Worm (Caenorhabditis elegans) whole organism, late embryonic: ENCODE data around the gene T01G5.6.
"Not testable (repeated sequence)": the region's sequence is repeated elsewhere in the genome, so short reads cannot be mapped to it uniquely, and the experiment has no call there.

Source experiments
- C08G9.2 ChIP-seq: sonication (generic microtip); optimal IDR thresholded peaks from 2 replicates; lab custom pipeline; 2016; ENCODE audit warnings: mild to moderate bottlenecking, missing genetic modification characterization, moderate library complexity, missing compliant biosample characterization
- K02D7.2 ChIP-seq: sonication (generic microtip); optimal IDR thresholded peaks from 2 replicates; lab custom pipeline; 2017; ENCODE audit warnings: mild to moderate bottlenecking, missing genetic modification characterization, missing compliant biosample characterization
- Y22D7AL.16 ChIP-seq: sonication (generic microtip); optimal IDR thresholded peaks from 2 replicates; lab custom pipeline; 2016; ENCODE audit warnings: missing genetic modification characterization, missing compliant biosample characterization
- ceh-14 ChIP-seq: sonication (generic microtip); optimal IDR thresholded peaks from 2 replicates; lab custom pipeline; 2016; ENCODE audit warnings: missing genotype, missing genetic modification characterization, missing compliant biosample characterization
- ceh-18 ChIP-seq: sonication (generic microtip); optimal IDR thresholded peaks from 2 replicates; lab custom pipeline; 2016; ENCODE audit warnings: missing genetic modification characterization, missing compliant biosample characterization
- ceh-19 ChIP-seq: fragments of 200-800 bp; sonication (Bioruptor generic); optimal IDR thresholded peaks from 2 replicates; lab custom pipeline; 2018; ENCODE audit warnings: mild to moderate bottlenecking, missing genetic modification characterization, missing compliant biosample characterization
- ceh-45 ChIP-seq: fragments of 200-800 bp; sonication (Bioruptor generic); IDR thresholded peaks from 2 replicates; pipeline ENCODE4 v1.3.6; 2022; ENCODE audit warnings: missing genetic modification reagents, missing genetic modification characterization, missing compliant biosample characterization
- ceh-6 ChIP-seq: fragments of 200-800 bp; sonication (Bioruptor generic); optimal IDR thresholded peaks from 2 replicates; lab custom pipeline; 2018; ENCODE audit warnings: mild to moderate bottlenecking, missing genetic modification characterization, missing compliant biosample characterization
- ceh-9 ChIP-seq: sonication (generic microtip); optimal IDR thresholded peaks from 2 replicates; lab custom pipeline; 2016; ENCODE audit warnings: mild to moderate bottlenecking, missing genetic modification characterization, inconsistent platforms, missing compliant biosample characterization
- che-1 ChIP-seq: sonication (generic microtip); optimal IDR thresholded peaks from 2 replicates; lab custom pipeline; 2016; ENCODE audit warnings: mild to moderate bottlenecking, missing genetic modification characterization, missing compliant biosample characterization
- dmd-4 ChIP-seq: sonication (generic microtip); optimal IDR thresholded peaks from 2 replicates; lab custom pipeline; 2016; ENCODE audit warnings: borderline replicate concordance, missing genetic modification characterization, missing compliant biosample characterization
- ets-4 ChIP-seq: sonication (generic microtip); optimal IDR thresholded peaks from 2 replicates; lab custom pipeline; 2016; ENCODE audit warnings: missing genetic modification characterization, missing compliant biosample characterization
- eyg-1 ChIP-seq: sonication (generic microtip); optimal IDR thresholded peaks from 2 replicates; lab custom pipeline; 2016; ENCODE audit warnings: missing genotype, missing genetic modification characterization, missing compliant biosample characterization
- fax-1 ChIP-seq: sonication (generic microtip); optimal IDR thresholded peaks from 2 replicates; lab custom pipeline; 2016; ENCODE audit warnings: missing genotype, missing genetic modification characterization, missing compliant biosample characterization
- gmeb-2 ChIP-seq: sonication (generic microtip); optimal IDR thresholded peaks from 2 replicates; lab custom pipeline; 2016; ENCODE audit warnings: missing genetic modification characterization, inconsistent platforms, missing compliant biosample characterization
- hlh-13 ChIP-seq: fragments of 200-800 bp; sonication (Bioruptor generic); optimal IDR thresholded peaks from 2 replicates; lab custom pipeline; 2018; ENCODE audit warnings: mild to moderate bottlenecking, missing genetic modification characterization, missing compliant biosample characterization
- hlh-30 ChIP-seq: sonication (generic microtip); optimal IDR thresholded peaks from 2 replicates; lab custom pipeline; 2017; ENCODE audit warnings: antibody characterized with exemption, missing genetic modification characterization, missing compliant biosample characterization; ENCODE audit not compliant: insufficient read depth
- lin-11 ChIP-seq: fragments of 200-800 bp; sonication (Bioruptor generic); optimal IDR thresholded peaks from 2 replicates; lab custom pipeline; 2018; ENCODE audit warnings: mild to moderate bottlenecking, missing genetic modification characterization, missing compliant biosample characterization
- madf-2 ChIP-seq: sonication (generic microtip); optimal IDR thresholded peaks from 2 replicates; lab custom pipeline; 2017; ENCODE audit warnings: missing genetic modification characterization, missing compliant biosample characterization
- nhr-11 ChIP-seq: fragments of 150-350 bp; optimal IDR thresholded peaks from 2 replicates; lab custom pipeline; 2014; ENCODE audit warnings: missing biosample characterization, missing genetic modification characterization
- odd-2 ChIP-seq: sonication (generic microtip); optimal IDR thresholded peaks from 2 replicates; lab custom pipeline; 2017; ENCODE audit warnings: antibody characterized with exemption, mild to moderate bottlenecking, missing genetic modification characterization, missing compliant biosample characterization
- pat-9 ChIP-seq: fragments of 200-800 bp; sonication (Bioruptor generic); optimal IDR thresholded peaks from 2 replicates; lab custom pipeline; 2018; ENCODE audit warnings: mild to moderate bottlenecking, missing genetic modification characterization, moderate library complexity, missing compliant biosample characterization
- pqm-1 ChIP-seq: sonication (generic microtip); optimal IDR thresholded peaks from 2 replicates; lab custom pipeline; 2016; ENCODE audit warnings: missing genetic modification characterization, missing compliant biosample characterization
- ref-2 ChIP-seq: sonication (generic microtip); optimal IDR thresholded peaks from 2 replicates; lab custom pipeline; 2016; ENCODE audit warnings: missing genetic modification characterization, missing compliant biosample characterization
- sox-2 ChIP-seq: fragments of 200-800 bp; sonication (Bioruptor generic); IDR thresholded peaks from 2 replicates; pipeline ENCODE4 v1.3.6; 2022; ENCODE audit warnings: missing genetic modification reagents, missing genetic modification characterization, missing compliant biosample characterization
- sox-4 ChIP-seq: sonication (generic microtip); optimal IDR thresholded peaks from 2 replicates; lab custom pipeline; 2017; ENCODE audit warnings: mild to moderate bottlenecking, missing genetic modification characterization, inconsistent platforms, missing compliant biosample characterization
- ttx-3 ChIP-seq: sonication (generic microtip); optimal IDR thresholded peaks from 2 replicates; lab custom pipeline; 2016; ENCODE audit warnings: missing genetic modification reagents, missing genetic modification characterization, missing compliant biosample characterization
- unc-42 ChIP-seq: sonication (generic microtip); optimal IDR thresholded peaks from 2 replicates; lab custom pipeline; 2016; ENCODE audit warnings: missing genotype, missing genetic modification characterization, missing compliant biosample characterization
- unc-86 ChIP-seq: sonication (generic microtip); optimal IDR thresholded peaks from 2 replicates; lab custom pipeline; 2016; ENCODE audit warnings: missing genetic modification characterization, missing compliant biosample characterization
- zip-5 ChIP-seq: sonication (generic microtip); optimal IDR thresholded peaks from 2 replicates; lab custom pipeline; 2016; ENCODE audit warnings: missing genetic modification characterization, missing compliant biosample characterization

The T01G5.6 gene

ce11 chrV:15127413-15127812 is 13.5 kb upstream of the T01G5.6 start, which contains the start of gene srj-27:
Gene srj-27 (minus strand): TSS chrV:15127513.
- TF ChIP-seq unc-86 (no peak), zip-5 (no peak), ceh-19 (GFP tag; lab: Kevin White, UChicago) (no peak), ceh-18 (tag; lab: Kevin White, UChicago) (no peak)
- TF ChIP-seq, all 69 proteins: peak for 0

ce11 chrV:15125162-15125561 is 11.3 kb upstream of the T01G5.6 start, which contains the start of gene ugt-30:
Gene ugt-30 (minus strand): TSS chrV:15125262.
- not testable (repeated sequence) for TF ChIP-seq ttx-3 (tag; lab: Kevin White, UChicago); ceh-45 (GFP tag; lab: Robert Waterston, UW); ceh-18 (tag; lab: Kevin White, UChicago)

ce11 chrV:15119517-15119916 is 5.6 kb upstream of the T01G5.6 start, which contains the start of gene flor-1:
Gene flor-1 (minus strand): TSS chrV:15119617.
- TF ChIP-seq C08G9.2 (no peak), sox-2 (GFP tag; lab: Robert Waterston, UW) (no peak), ceh-9 (tag; lab: Kevin White, UChicago) (no peak), dmd-4 (tag; lab: Kevin White, UChicago) (no peak), che-1 (tag; lab: Kevin White, UChicago) (no peak), fax-1 (tag; lab: Kevin White, UChicago) (no peak), K02D7.2 (tag; lab: Kevin White, UChicago) (no peak), ceh-45 (GFP tag; lab: Robert Waterston, UW) (no peak), gmeb-2 (tag; lab: Kevin White, UChicago) (no peak)
- TF ChIP-seq, all 69 proteins: peak for 0

ce11 chrV:15115968-15116367 is 2.1 kb upstream of the T01G5.6 start, which contains the start of gene T01G5.8:
Gene T01G5.8 (plus strand): TSS chrV:15116268.
- TF ChIP-seq K02D7.2 (tag; lab: Kevin White, UChicago); ceh-14 (tag; lab: Kevin White, UChicago); pqm-1: not testable (repeated sequence)

ce11 chrV:15111660-15112059 is 2.2 kb downstream of the T01G5.6 start, which contains the start of gene T01G5.7:
Gene T01G5.7 (plus strand): TSS chrV:15111960.
- TF ChIP-seq lin-11 (tag; lab: Kevin White, UChicago) (no peak), ref-2 (no peak), sox-4 (tag; lab: Kevin White, UChicago) (no peak), ceh-6 (no peak), hlh-30 (tag; lab: Kevin White, UChicago) (no peak), unc-42 (tag; lab: Kevin White, UChicago) (no peak)
- TF ChIP-seq, all 69 proteins: peak for 0

- TF ChIP-seq madf-2 (tag; lab: Kevin White, UChicago): no peak
- no peak for TF ChIP-seq nhr-11 (tag; lab: Kevin White, UChicago)
- no peak for TF ChIP-seq zip-5
- no peak for TF ChIP-seq Y22D7AL.16 (tag; lab: Kevin White, UChicago)
- no peak for TF ChIP-seq hlh-13 (GFP tag; lab: Kevin White, UChicago)
- TF ChIP-seq ets-4: no peak
- TF ChIP-seq ttx-3 (tag; lab: Kevin White, UChicago): no peak
Observed at ce11 chrV:15109260-15109659, 4.6 kb downstream of the T01G5.6 start, which contains the start of gene Y75B12A.2. Gene Y75B12A.2 (plus strand): TSS chrV:15109560.

- TF ChIP-seq eyg-1; pat-9 (tag; lab: Kevin White, UChicago); odd-2 (tag; lab: Kevin White, UChicago): not testable (repeated sequence)
Observed at ce11 chrV:15105893-15106598, 7.8 kb downstream of the T01G5.6 start, which contains the start of gene C01G10.14. Gene C01G10.14 (minus strand): TSS chrV:15105943.
